Fruit fly (Drosophila melanogaster) whole organism, prepupa: ENCODE data around the gene Nrg.

ENCODE experiments used
- CG10669 ChIP-seq: fragments of 200-800 bp; sonication (Bioruptor generic); optimal IDR thresholded peaks from 3 replicates; lab custom pipeline; 2018; ENCODE audit warnings: missing biosample characterization, mild to moderate bottlenecking, missing genetic modification characterization, moderate library complexity
- CG11762 ChIP-seq: fragments of 200-800 bp; sonication (Bioruptor generic); optimal IDR thresholded peaks from 3 replicates; lab custom pipeline; 2016; ENCODE audit warnings: missing biosample characterization, missing genetic modification characterization; ENCODE audit not compliant: insufficient read depth
- CG15336 ChIP-seq: fragments of 200-800 bp; sonication (Bioruptor generic); IDR thresholded peaks from 2 replicates; pipeline ENCODE4 v1.3.6; 2022; ENCODE audit warnings: missing biosample characterization, missing genetic modification characterization
- CG16779 ChIP-seq: fragments of 200-800 bp; sonication (Bioruptor generic); optimal IDR thresholded peaks from 3 replicates; lab custom pipeline; 2017; ENCODE audit warnings: missing biosample characterization, mild to moderate bottlenecking, missing genetic modification characterization
- CG31627 ChIP-seq: fragments of 200-800 bp; sonication (Bioruptor generic); optimal IDR thresholded peaks from 3 replicates; lab custom pipeline; 2016; ENCODE audit warnings: missing biosample characterization, missing genetic modification characterization
- CG6854 ChIP-seq: fragments of 200-800 bp; sonication (Bioruptor generic); optimal IDR thresholded peaks from 2 replicates; lab custom pipeline; 2017; ENCODE audit warnings: missing biosample characterization, mild to moderate bottlenecking, missing genetic modification characterization
- Eip75B ChIP-seq: fragments of 200-800 bp; sonication (Bioruptor generic); optimal IDR thresholded peaks from 3 replicates; lab custom pipeline; 2016; ENCODE audit warnings: missing biosample characterization, missing genetic modification characterization
- Hr39 ChIP-seq: fragments of 200-800 bp; sonication (Bioruptor generic); optimal IDR thresholded peaks from 2 replicates; lab custom pipeline; 2016; ENCODE audit warnings: missing biosample characterization, missing genetic modification characterization
- OdsH ChIP-seq: fragments of 200-800 bp; sonication (Bioruptor generic); optimal IDR thresholded peaks from 3 replicates; lab custom pipeline; 2016; ENCODE audit warnings: missing biosample characterization, missing genetic modification characterization
- dac ChIP-seq: fragments of 200-800 bp; sonication (Bioruptor generic); optimal IDR thresholded peaks from 2 replicates; lab custom pipeline; 2017; ENCODE audit warnings: missing biosample characterization, mild to moderate bottlenecking, missing genetic modification characterization
- fkh ChIP-seq: fragments of 200-800 bp; sonication (Bioruptor generic); optimal IDR thresholded peaks from 3 replicates; lab custom pipeline; 2017; ENCODE audit warnings: missing biosample characterization, mild to moderate bottlenecking, missing genetic modification characterization, moderate library complexity
- pdm3 ChIP-seq: fragments of 200-800 bp; sonication (Bioruptor generic); optimal IDR thresholded peaks from 3 replicates; lab custom pipeline; 2016; ENCODE audit warnings: missing biosample characterization, missing genetic modification characterization
- vri ChIP-seq: fragments of 200-800 bp; sonication (Bioruptor generic); optimal IDR thresholded peaks from 3 replicates; lab custom pipeline; 2016; ENCODE audit warnings: missing biosample characterization, mild to moderate bottlenecking, missing genetic modification characterization

DNA sequence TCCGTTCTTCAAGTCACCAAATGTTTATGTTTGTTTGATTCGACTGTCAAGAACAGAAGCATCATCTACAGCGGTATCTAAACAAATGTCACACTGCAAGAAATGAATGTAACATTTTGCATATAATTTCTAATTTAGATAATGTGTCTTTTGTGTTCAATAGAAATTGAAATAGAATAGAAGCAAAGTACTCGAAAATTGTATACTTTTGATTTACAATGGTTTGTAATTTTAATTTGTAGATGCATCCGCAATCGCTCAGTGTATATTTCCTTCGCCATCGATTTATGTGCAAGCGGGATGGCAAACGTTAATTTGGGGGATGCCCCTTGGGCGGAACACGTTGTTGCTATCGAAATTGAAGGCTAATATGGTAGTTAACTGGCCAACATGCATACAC lies 21.0 kb downstream of the Nrg start:
- TF ChIP-seq CG16779 (tag; lab: Kevin White, UChicago) (no peak), CG6854 (GFP tag; lab: Kevin White, UChicago) (no peak), CG31627 (GFP tag; lab: Kevin White, UChicago) (peak; percentile 15), CG11762 (GFP tag; lab: Kevin White, UChicago) (no peak), dac (GFP tag; lab: Kevin White, UChicago) (no peak), vri (GFP tag; lab: Kevin White, UChicago) (no peak), fkh (no peak), CG10669 (GFP tag; lab: Kevin White, UChicago) (peak; percentile 36), CG15336 (GFP tag; lab: Robert Waterston, UW) (peak; percentile 36; the same call in 1 of the 2 replicates), Eip75B (peak; percentile 2), pdm3 (no peak), OdsH (GFP tag; lab: Kevin White, UChicago) (no peak), Hr39 (GFP tag; lab: Kevin White, UChicago) (peak; percentile 27)
